Worm (Caenorhabditis elegans): ENCODE data around the gene Y17G7B.21.

Y17G7B.21 gene

DNA sequence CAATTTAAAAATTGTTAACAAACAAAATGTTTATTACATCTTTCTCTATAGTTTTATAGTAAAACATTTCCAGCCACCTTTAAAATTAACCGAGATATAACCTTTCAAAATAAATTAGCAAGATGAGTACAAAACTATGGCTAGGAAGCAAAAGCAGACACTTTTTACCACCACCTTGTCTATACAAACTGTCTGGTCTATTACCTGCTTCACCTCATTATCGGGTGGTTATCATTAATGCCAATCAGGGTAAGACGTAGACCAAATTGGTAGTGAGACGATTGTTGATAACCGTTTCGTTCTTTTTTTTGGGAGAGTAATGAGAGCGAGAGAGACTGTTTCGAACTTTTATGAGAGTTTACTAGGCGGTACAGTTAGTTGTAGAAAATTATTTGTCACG is 41.1 kb downstream of the Y17G7B.21 start:
- TF ChIP-seq unc-62 (GFP tag; optimal IDR thresholded peaks at IDR 0.05), result no peak

DNA sequence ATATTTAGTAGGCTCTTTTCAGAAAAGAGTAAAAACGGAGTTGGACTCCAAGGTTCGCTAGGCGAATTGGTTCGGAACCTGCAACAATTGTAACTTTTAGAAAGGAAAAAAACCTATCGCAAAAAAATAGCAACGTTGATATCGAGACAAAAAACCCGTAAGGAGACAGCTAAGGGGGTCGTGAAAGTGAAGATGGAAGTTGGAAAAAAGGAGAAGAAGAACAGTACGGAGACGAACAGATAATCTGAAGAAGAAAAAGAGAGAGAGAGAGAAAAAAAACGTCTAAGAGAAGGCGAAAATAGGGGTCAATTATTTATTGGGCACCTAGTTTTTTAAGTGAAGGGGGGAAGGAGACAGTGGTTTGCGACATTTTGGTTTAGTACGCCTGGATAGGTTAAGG is 42.2 kb downstream of the Y17G7B.21 start, which contains the start of gene lin-29:
Gene lin-29, minus strand, starts transcription at position 78 of the 400 bp plus-strand sequence.
- no peak for TF ChIP-seq unc-62 (GFP tag; optimal IDR thresholded peaks at IDR 0.05)

ce11 chrII:11930132-11930531 is 47.3 kb downstream of the Y17G7B.21 start:
- TF ChIP-seq unc-62 (GFP tag; optimal IDR thresholded peaks at IDR 0.05), result no peak

ce11 chrII:11928752-11929151 is 48.7 kb downstream of the Y17G7B.21 start:
- TF ChIP-seq unc-62 (GFP tag; optimal IDR thresholded peaks at IDR 0.05), result no peak

- no peak for TF ChIP-seq unc-62 (GFP tag; optimal IDR thresholded peaks at IDR 0.05)
Measured at ce11 chrII:11926501-11926900, 51.0 kb downstream of the Y17G7B.21 start.

DNA sequence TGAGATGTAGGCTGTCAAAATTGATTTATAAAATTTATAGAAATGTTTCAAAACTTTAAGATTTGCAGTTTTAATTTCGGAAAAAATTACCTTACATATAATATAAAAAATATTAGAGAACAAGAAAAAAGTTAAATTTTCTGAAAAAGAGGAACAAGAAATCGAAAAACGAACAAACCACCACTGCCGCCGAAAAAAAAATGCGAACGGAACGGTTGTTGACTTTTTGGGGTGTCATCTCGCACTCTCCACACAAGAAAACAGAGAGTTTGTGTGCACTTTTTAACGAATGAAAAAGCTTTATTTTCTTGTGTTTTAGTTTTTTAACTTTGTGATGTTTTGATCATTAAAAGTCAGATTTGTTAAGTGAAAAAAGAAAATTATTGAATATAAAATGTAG is 52.3 kb downstream of the Y17G7B.21 start:
- no peak for TF ChIP-seq unc-62 (GFP tag; optimal IDR thresholded peaks at IDR 0.05)
